Fruit fly (Drosophila melanogaster) whole organism, wandering third instar larva: ENCODE measurements around the gene CG6403.

ENCODE experiments used
- Abd-B ChIP-seq: fragments of >200 bp; optimal IDR thresholded peaks from 2 replicates; lab custom pipeline; 2017; ENCODE audit warnings: missing biosample characterization, missing genetic modification characterization
- CG9705 ChIP-seq: fragments of 200-800 bp; sonication (Bioruptor generic); optimal IDR thresholded peaks from 2 replicates; lab custom pipeline; 2018; ENCODE audit warnings: missing biosample characterization, mild to moderate bottlenecking, missing genetic modification characterization
- CrebA ChIP-seq: fragments of 200-800 bp; sonication (Bioruptor generic); optimal IDR thresholded peaks from 2 replicates; lab custom pipeline; 2016; ENCODE audit warnings: missing biosample characterization, mild to moderate bottlenecking, missing genetic modification characterization, borderline replicate concordance
- Hnf4 ChIP-seq: fragments of 200-800 bp; sonication (Bioruptor generic); optimal IDR thresholded peaks from 2 replicates; lab custom pipeline; 2016; ENCODE audit warnings: missing biosample characterization, mild to moderate bottlenecking, missing genetic modification characterization
- Hr78 ChIP-seq: fragments of >200 bp; optimal IDR thresholded peaks from 2 replicates; lab custom pipeline; 2017; ENCODE audit warnings: missing biosample characterization, missing genetic modification characterization
- Hr83 ChIP-seq: fragments of 200-300 bp; sonication (Bioruptor generic); optimal IDR thresholded peaks from 2 replicates; lab custom pipeline; 2016; ENCODE audit warnings: missing biosample characterization, mild to moderate bottlenecking, missing genetic modification characterization, moderate library complexity; ENCODE audit not compliant: poor library complexity, severe bottlenecking
- Jra ChIP-seq: sonication (Bioruptor generic); optimal IDR thresholded peaks from 2 replicates; lab custom pipeline; 2016; ENCODE audit warnings: missing biosample characterization, missing genetic modification characterization
- N ChIP-seq: fragments of >200 bp; optimal IDR thresholded peaks from 2 replicates; lab custom pipeline; 2018; ENCODE audit warnings: missing biosample characterization, missing external identifiers, missing genetic modification characterization
- brk ChIP-seq: fragments of 200-800 bp; sonication (Bioruptor generic); optimal IDR thresholded peaks from 2 replicates; lab custom pipeline; 2016; ENCODE audit warnings: missing biosample characterization, mild to moderate bottlenecking, missing genetic modification characterization
- dmrt93B ChIP-seq: fragments of 200-800 bp; sonication (Bioruptor generic); optimal IDR thresholded peaks from 2 replicates; lab custom pipeline; 2018; ENCODE audit warnings: missing biosample characterization, mild to moderate bottlenecking, missing genetic modification characterization
- dsf ChIP-seq: sonication (Bioruptor generic); optimal IDR thresholded peaks from 2 replicates; lab custom pipeline; 2016; ENCODE audit warnings: missing biosample characterization, missing genetic modification characterization, borderline replicate concordance
- h ChIP-seq: fragments of 200-800 bp; sonication (Bioruptor generic); optimal IDR thresholded peaks from 3 replicates; lab custom pipeline; 2016; ENCODE audit warnings: missing biosample characterization, mild to moderate bottlenecking, missing genetic modification characterization
- jim ChIP-seq: fragments of 175-275, 200-325 bp; sonication (Bioruptor generic); optimal IDR thresholded peaks from 2 replicates; lab custom pipeline; 2016; ENCODE audit warnings: missing biosample characterization, mild to moderate bottlenecking, missing genetic modification characterization
- rgr ChIP-seq: fragments of 200-800 bp; sonication (Bioruptor generic); optimal IDR thresholded peaks from 3 replicates; lab custom pipeline; 2016; ENCODE audit warnings: missing biosample characterization, mild to moderate bottlenecking, missing genetic modification characterization
- sage ChIP-seq: fragments of 200-800 bp; sonication (Bioruptor generic); optimal IDR thresholded peaks from 2 replicates; lab custom pipeline; 2016; ENCODE audit warnings: missing biosample characterization, mild to moderate bottlenecking, missing genetic modification characterization
- sv ChIP-seq: fragments of 200-800 bp; sonication (Bioruptor generic); optimal IDR thresholded peaks from 3 replicates; lab custom pipeline; 2016; ENCODE audit warnings: missing biosample characterization, missing genetic modification characterization
- tai ChIP-seq: sonication (Bioruptor generic); optimal IDR thresholded peaks from 2 replicates; lab custom pipeline; 2016; ENCODE audit warnings: missing biosample characterization, missing genetic modification characterization

The CG6403 gene

DNA sequence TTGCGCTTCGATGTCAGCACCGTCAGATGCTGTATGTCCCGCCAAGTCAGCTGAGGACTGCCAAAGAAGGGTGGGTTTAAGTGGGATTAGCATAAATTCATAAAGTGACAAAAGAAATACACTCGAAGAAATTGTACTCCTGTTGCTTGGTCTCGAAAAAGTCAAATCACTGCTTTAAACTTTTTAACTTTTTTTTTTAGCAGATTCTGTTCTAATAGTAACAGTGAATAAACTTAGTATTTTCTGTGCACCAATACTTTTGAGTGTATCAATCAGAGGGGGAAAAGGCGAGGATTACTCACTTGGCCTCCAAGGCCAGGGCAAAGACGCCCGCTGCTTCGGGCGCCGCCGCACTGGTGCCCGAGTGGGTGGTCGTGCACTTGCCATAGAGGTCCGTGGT is 36.0 kb downstream of the CG6403 start:
- TF ChIP-seq dmrt93B (GFP tag; lab: Kevin White, UChicago), result no peak
- TF ChIP-seq CrebA (GFP tag; lab: Kevin White, UChicago), result no peak
- no peak for TF ChIP-seq CG9705
- TF ChIP-seq dsf (GFP tag; lab: Kevin White, UChicago), result no peak
- TF ChIP-seq jim, result no peak
- TF ChIP-seq Hr83 (GFP tag; lab: Kevin White, UChicago), result no peak
- TF ChIP-seq Hr78 (GFP tag; lab: Kevin White, UChicago), result no peak
- no peak for TF ChIP-seq sage
- no peak for TF ChIP-seq Jra (GFP tag; lab: Kevin White, UChicago)

DNA sequence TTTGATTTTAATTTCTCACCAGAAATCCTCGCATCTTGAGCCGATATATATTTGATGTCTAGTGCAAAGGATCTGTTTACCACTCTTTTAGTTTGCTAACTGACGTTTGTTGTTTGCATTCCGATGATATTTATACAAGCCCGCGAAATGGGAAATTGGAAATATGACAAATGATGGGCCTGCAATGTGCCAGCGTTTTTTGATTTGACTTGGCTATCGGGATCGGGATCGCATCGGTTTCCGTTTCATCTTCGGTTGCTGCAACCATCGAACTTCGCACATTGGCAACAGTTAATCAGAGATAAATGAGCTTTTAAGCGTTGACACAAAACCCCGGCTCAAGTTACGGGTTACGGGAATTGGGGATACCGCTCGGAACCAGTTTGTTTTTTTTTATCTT is 42.6 kb downstream of the CG6403 start, which contains the start of gene TwdlQ:
Gene TwdlQ (minus strand): TSS at position 101 of the 400 bp plus-strand sequence.
- TF ChIP-seq N, result no peak
- no peak for TF ChIP-seq tai (GFP tag; lab: Kevin White, UChicago)
- no peak for TF ChIP-seq Abd-B (GFP tag; lab: Kevin White, UChicago)
- no peak for TF ChIP-seq Hnf4

DNA sequence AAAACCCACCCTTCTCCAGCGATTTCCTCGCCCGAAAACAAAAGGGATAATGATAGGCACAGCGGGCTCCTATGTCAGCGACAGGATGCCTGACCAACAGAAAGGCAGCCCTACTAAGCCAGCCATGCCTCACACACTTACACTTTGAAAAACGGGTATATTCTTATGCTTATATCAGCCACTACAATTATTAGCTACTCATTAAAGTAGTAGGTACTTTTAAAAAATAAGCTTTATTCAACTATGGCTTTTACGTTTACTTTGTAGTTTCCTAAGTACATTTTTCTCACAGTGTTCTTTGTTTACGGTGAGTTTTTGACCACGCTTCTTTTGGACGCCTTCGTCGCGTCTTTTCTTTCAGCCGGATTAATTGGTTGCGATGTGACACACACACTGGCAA is 45.9 kb downstream of the CG6403 start:
- TF ChIP-seq Jra (GFP tag; lab: Kevin White, UChicago) (no peak), Hr78 (GFP tag; lab: Kevin White, UChicago) (no peak), rgr (no peak), h (no peak), sage (no peak), sv (GFP tag; lab: Kevin White, UChicago) (no peak), tai (GFP tag; lab: Kevin White, UChicago) (no peak), brk (GFP tag; lab: Kevin White, UChicago) (no peak)
